Worm (Caenorhabditis elegans): ENCODE measurements around the gene R02F2.8.

ce11 chrIII:5525973-5526372, 30.9 kb upstream of the R02F2.8 start, which contains the start of gene dex-1:
- TF ChIP-seq hmg-1.2 (GFP tag; IDR thresholded peaks at IDR 0.05), result no peak
- TF ChIP-seq snpc-4 (GFP tag; optimal IDR thresholded peaks at IDR 0.05), result no peak
- no peak for TF ChIP-seq snpc-4 (tag; optimal IDR thresholded peaks at IDR 0.05)
- no peak for TF ChIP-seq snpc-3.4 (tag; optimal IDR thresholded peaks at IDR 0.05)
- no peak for TF ChIP-seq ztf-22 (GFP tag; optimal IDR thresholded peaks at IDR 0.05)
- TF ChIP-seq athp-1 (tag; optimal IDR thresholded peaks at IDR 0.05), result no peak
- no peak for TF ChIP-seq F23B12.7 (tag; optimal IDR thresholded peaks at IDR 0.05; ENCODE audit: insufficient read depth)
- no peak for TF ChIP-seq nhr-179 (tag; optimal IDR thresholded peaks at IDR 0.05)
- TF ChIP-seq attf-6 (GFP tag; IDR thresholded peaks at IDR 0.05), result no peak
- no peak for TF ChIP-seq dpff-1 (tag; optimal IDR thresholded peaks at IDR 0.05)
